Worm (Caenorhabditis elegans) whole organism, mixed stage, embryonic: ENCODE results near the gene cutl-22.

ENCODE experiments used
- blmp-1 ChIP-seq: fragments of 150-350 bp; optimal IDR thresholded peaks from 2 replicates; lab custom pipeline; 2014; ENCODE audit warnings: missing biosample characterization, missing genetic modification characterization
- ces-1 ChIP-seq: fragments of 150-350 bp; optimal IDR thresholded peaks from 2 replicates; lab custom pipeline; 2014; ENCODE audit warnings: missing biosample characterization, missing genetic modification reagents, missing genetic modification characterization
- elt-1 ChIP-seq: sonication (generic microtip); optimal IDR thresholded peaks from 2 replicates; lab custom pipeline; 2017; ENCODE audit warnings: missing genetic modification characterization, mild to moderate bottlenecking, missing compliant biosample characterization, antibody characterized with exemption, moderate library complexity, borderline replicate concordance; ENCODE audit not compliant: insufficient read depth
- lin-13 ChIP-seq: fragments of 150-350 bp; optimal IDR thresholded peaks from 2 replicates; lab custom pipeline; 2014; ENCODE audit warnings: missing biosample characterization, missing genetic modification characterization
- lsy-2 ChIP-seq: fragments of 150-350 bp; optimal IDR thresholded peaks from 2 replicates; lab custom pipeline; 2014; ENCODE audit warnings: missing biosample characterization, missing genetic modification characterization
- mep-1 ChIP-seq: fragments of 150-350 bp; optimal IDR thresholded peaks from 2 replicates; lab custom pipeline; 2017; ENCODE audit warnings: missing biosample characterization, missing genetic modification reagents, missing genetic modification characterization, inconsistent platforms
- nhr-12 ChIP-seq: fragments of 150-350 bp; optimal IDR thresholded peaks from 2 replicates; lab custom pipeline; 2014; ENCODE audit warnings: missing biosample characterization, missing genetic modification characterization
- nhr-237 ChIP-seq: fragments of 150-350 bp; optimal IDR thresholded peaks from 2 replicates; lab custom pipeline; 2014; ENCODE audit warnings: missing biosample characterization, missing genetic modification characterization
- nhr-28 ChIP-seq: fragments of 150-350 bp; optimal IDR thresholded peaks from 2 replicates; lab custom pipeline; 2014; ENCODE audit warnings: missing biosample characterization, missing genetic modification characterization
- nhr-76 ChIP-seq: sonication (generic microtip); optimal IDR thresholded peaks from 2 replicates; lab custom pipeline; 2017; ENCODE audit warnings: missing biosample characterization, missing genetic modification characterization
- pha-4 ChIP-seq: fragments of 150-350 bp; optimal IDR thresholded peaks from 2 replicates; lab custom pipeline; 2018; ENCODE audit warnings: missing biosample characterization, missing genetic modification reagents, missing genetic modification characterization
- snpc-4 ChIP-seq: fragments of 150-350 bp; optimal IDR thresholded peaks from 2 replicates; lab custom pipeline; 2014; ENCODE audit warnings: missing biosample characterization, missing genetic modification characterization
- unc-39 ChIP-seq: fragments of 150-350 bp; optimal IDR thresholded peaks from 2 replicates; lab custom pipeline; 2014; ENCODE audit warnings: missing biosample characterization, missing genetic modification characterization
- ztf-11 ChIP-seq: fragments of 150-350 bp; optimal IDR thresholded peaks from 2 replicates; lab custom pipeline; 2014; ENCODE audit warnings: missing biosample characterization, missing genetic modification characterization

DNA sequence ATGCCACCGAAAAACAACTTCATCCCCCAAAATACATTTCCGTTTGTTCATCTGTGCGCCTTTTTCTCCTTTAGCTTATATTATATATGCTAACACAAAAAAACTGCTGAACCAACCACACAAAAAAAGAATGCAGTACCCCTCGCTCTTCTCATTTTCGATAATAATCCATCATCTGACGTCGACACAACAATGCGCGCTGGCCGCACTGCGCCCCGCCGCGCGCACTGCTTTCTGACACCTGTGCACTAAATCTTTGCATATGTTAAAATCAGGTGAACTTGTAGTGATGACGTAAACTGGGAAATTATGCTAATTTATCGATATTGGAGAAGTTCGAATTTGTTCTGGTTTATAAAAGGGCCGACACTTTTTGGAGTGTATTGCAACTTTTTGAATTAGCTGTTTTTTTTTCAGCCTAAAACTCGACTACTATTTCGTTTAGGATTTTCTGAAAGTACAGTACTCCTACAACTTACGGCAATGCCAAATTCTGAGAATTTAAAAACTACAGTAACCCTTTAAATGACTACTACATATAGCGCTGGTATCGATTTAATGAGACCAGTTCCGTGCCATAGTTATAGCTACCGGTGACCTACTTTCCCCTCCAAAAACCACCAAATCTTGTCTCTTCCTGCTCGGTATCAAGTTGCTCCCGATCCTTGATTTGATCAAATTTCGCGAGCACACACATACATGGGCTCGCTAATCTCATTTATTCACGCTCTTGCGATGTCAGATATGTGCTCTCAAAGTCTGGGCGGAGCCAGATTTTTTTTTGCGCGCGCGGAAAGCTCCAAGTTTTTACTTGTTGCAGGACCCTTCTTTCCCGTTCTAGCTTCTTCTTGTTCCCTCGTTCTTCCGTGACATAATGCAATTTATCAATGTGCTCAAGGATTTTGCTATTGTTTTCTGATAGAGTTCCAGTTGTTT lies 8.5 kb downstream of the cutl-22 start:
- TF ChIP-seq nhr-28 (tag; lab: Kevin White, UChicago) (no peak), nhr-76 (tag; lab: Kevin White, UChicago) (no peak), blmp-1 (no peak), mep-1 (tag; lab: Kevin White, UChicago) (no peak), snpc-4 (tag; lab: Kevin White, UChicago) (no peak), lsy-2 (tag; lab: Kevin White, UChicago) (no peak), elt-1 (tag; lab: Kevin White, UChicago) (no peak), ztf-11 (tag; lab: Kevin White, UChicago) (no peak), nhr-237 (no peak), pha-4 (tag; lab: Kevin White, UChicago) (no peak), ces-1 (peak; percentile 95), lin-13 (tag; lab: Kevin White, UChicago) (no peak), unc-39 (tag; lab: Kevin White, UChicago) (no peak), nhr-12 (tag; lab: Kevin White, UChicago) (no peak)
